Worm (Caenorhabditis elegans) whole organism, L1 larva: ENCODE data around the gene F19B6.10.
A peak's percentile ranks its signal among the peaks of the same experiment; 100 is the strongest.
"Not testable (repeated sequence)": the region's sequence is repeated elsewhere in the genome, so short reads cannot be mapped to it uniquely, and the experiment has no call there.

ENCODE experiments used
- C04F5.9 ChIP-seq: sonication (generic microtip); optimal IDR thresholded peaks from 2 replicates; lab custom pipeline; 2016; ENCODE audit warnings: missing genetic modification characterization, missing compliant biosample characterization
- C16A3.4 ChIP-seq: fragments of 150-350 bp; optimal IDR thresholded peaks from 2 replicates; lab custom pipeline; 2014; ENCODE audit warnings: missing biosample characterization, missing genetic modification characterization
- C34B4.2 ChIP-seq: sonication (generic microtip); optimal IDR thresholded peaks from 2 replicates; lab custom pipeline; 2017; ENCODE audit warnings: mild to moderate bottlenecking, missing genetic modification characterization, missing compliant biosample characterization
- blmp-1 ChIP-seq: fragments of 150-350 bp; optimal IDR thresholded peaks from 2 replicates; lab custom pipeline; 2014; ENCODE audit warnings: missing biosample characterization, missing genetic modification characterization
- ceh-63 ChIP-seq: fragments of 200-800 bp; sonication (Bioruptor generic); optimal IDR thresholded peaks from 2 replicates; lab custom pipeline; 2018; ENCODE audit warnings: mild to moderate bottlenecking, missing genetic modification characterization, missing compliant biosample characterization
- ceh-8 ChIP-seq: fragments of 200-800 bp; sonication (Bioruptor generic); optimal IDR thresholded peaks from 2 replicates; lab custom pipeline; 2018; ENCODE audit warnings: mild to moderate bottlenecking, missing genetic modification characterization, moderate library complexity, missing compliant biosample characterization
- ceh-90 ChIP-seq: sonication (generic microtip); optimal IDR thresholded peaks from 2 replicates; lab custom pipeline; 2016; ENCODE audit warnings: missing genetic modification characterization, missing compliant biosample characterization
- ces-1 ChIP-seq: fragments of 150-350 bp; optimal IDR thresholded peaks from 2 replicates; lab custom pipeline; 2014; ENCODE audit warnings: missing biosample characterization, missing genetic modification reagents, missing genetic modification characterization
- dpl-1 ChIP-seq, 3 experiments: fragments of 150-350 bp in 2 of 3; sonication (generic microtip) in 1 of 3; optimal IDR thresholded peaks; 2 replicates each; lab custom pipeline; 2014 to 2017; ENCODE audit warnings: missing biosample characterization in 3 of 3, missing genetic modification characterization in 3 of 3, missing genetic modification reagents in 3 of 3
- efl-1 ChIP-seq, 4 experiments: fragments of 150-350 bp; optimal IDR thresholded peaks in 3 of 4; peaks in 1 of 4; 1 replicate in 1 of 4; 2 replicates in 3 of 4; lab custom pipeline; 2014; ENCODE audit warnings: missing biosample characterization in 2 of 4, missing genetic modification characterization in 2 of 4, missing genetic modification reagents in 2 of 4
- efl-3 ChIP-seq: fragments of 200-800 bp; sonication (Bioruptor generic); optimal IDR thresholded peaks from 2 replicates; lab custom pipeline; 2018; ENCODE audit warnings: mild to moderate bottlenecking, missing genetic modification characterization, missing compliant biosample characterization
- egl-27 ChIP-seq, 2 experiments: fragments of 150-350 bp in 1 of 2; sonication (generic microtip); optimal IDR thresholded peaks; 3 replicates each; lab custom pipeline; 2017 to 2018; ENCODE audit warnings: missing biosample characterization in 2 of 2, missing genetic modification characterization in 2 of 2, missing genetic modification reagents in 2 of 2
- elt-2 ChIP-seq: sonication (generic microtip); optimal IDR thresholded peaks from 2 replicates; lab custom pipeline; 2016; ENCODE audit warnings: missing genetic modification characterization, mild to moderate bottlenecking, inconsistent platforms, missing compliant biosample characterization, missing genetic modification reagents
- ets-5 ChIP-seq: fragments of 200-800 bp; sonication (Bioruptor generic); IDR thresholded peaks from 2 replicates; pipeline ENCODE4 v1.3.6; 2022; ENCODE audit warnings: missing genetic modification characterization, missing compliant biosample characterization
- fkh-10 ChIP-seq: sonication (generic microtip); optimal IDR thresholded peaks from 2 replicates; lab custom pipeline; 2017; ENCODE audit warnings: missing biosample characterization, missing genetic modification reagents, missing genetic modification characterization
- grh-1 ChIP-seq: fragments of 200-800 bp; sonication (Bioruptor generic); IDR thresholded peaks from 2 replicates; pipeline ENCODE4 v1.3.6; 2022; ENCODE audit warnings: missing genetic modification reagents, missing genetic modification characterization, missing compliant biosample characterization
- hlh-4 ChIP-seq: sonication (generic microtip); optimal IDR thresholded peaks from 2 replicates; lab custom pipeline; 2016; ENCODE audit warnings: mild to moderate bottlenecking, missing genetic modification characterization, missing compliant biosample characterization
- lin-14 ChIP-seq: fragments of 200-800 bp; sonication (Bioruptor generic); optimal IDR thresholded peaks from 2 replicates; lab custom pipeline; 2018; ENCODE audit warnings: mild to moderate bottlenecking, missing genetic modification characterization, moderate library complexity, missing compliant biosample characterization
- lin-35 ChIP-seq, 2 experiments: fragments of 150-350 bp; optimal IDR thresholded peaks; 2 replicates each; lab custom pipeline; 2014; ENCODE audit warnings: missing biosample characterization in 2 of 2, missing genetic modification characterization in 2 of 2, missing genetic modification reagents in 2 of 2
- lin-39 ChIP-seq: fragments of 150-350 bp; optimal IDR thresholded peaks from 2 replicates; lab custom pipeline; 2014; ENCODE audit warnings: missing biosample characterization, missing genetic modification reagents, missing genetic modification characterization
- lir-3 ChIP-seq: sonication (generic microtip); optimal IDR thresholded peaks from 2 replicates; lab custom pipeline; 2016; ENCODE audit warnings: mild to moderate bottlenecking, missing genetic modification characterization, moderate library complexity, missing compliant biosample characterization; ENCODE audit not compliant: poor library complexity
- lsy-2 ChIP-seq, 2 experiments: fragments of 150-350 bp; optimal IDR thresholded peaks; 2 replicates each; lab custom pipeline; 2014; ENCODE audit warnings: missing biosample characterization in 2 of 2, missing genetic modification characterization in 2 of 2
- mab-9 ChIP-seq: fragments of 200-800 bp; sonication (Bioruptor generic); IDR thresholded peaks from 2 replicates; pipeline ENCODE4 v1.3.6; 2022; ENCODE audit warnings: missing genetic modification reagents, missing genetic modification characterization, missing compliant biosample characterization
- mep-1 ChIP-seq: fragments of 150-350 bp; optimal IDR thresholded peaks from 2 replicates; lab custom pipeline; 2014; ENCODE audit warnings: missing biosample characterization, missing genetic modification characterization
- nhr-11 ChIP-seq: fragments of 150-350 bp; optimal IDR thresholded peaks from 2 replicates; lab custom pipeline; 2014; ENCODE audit warnings: missing biosample characterization, missing genetic modification characterization
- nhr-19 ChIP-seq: fragments of 200-800 bp; sonication (Bioruptor generic); conservative IDR thresholded peaks from 2 replicates; pipeline ENCODE4 v1.3.6; 2022; ENCODE audit warnings: missing genetic modification characterization, missing compliant biosample characterization
- nhr-47 ChIP-seq: sonication (generic microtip); optimal IDR thresholded peaks from 2 replicates; lab custom pipeline; 2016; ENCODE audit warnings: mild to moderate bottlenecking, missing genetic modification characterization, moderate library complexity, missing compliant biosample characterization
- nhr-85 ChIP-seq: sonication (generic microtip); peaks from one replicate; lab custom pipeline; 2016; ENCODE audit warnings: missing genetic modification characterization, inconsistent platforms, missing compliant biosample characterization
- nhr-90 ChIP-seq: sonication (generic microtip); optimal IDR thresholded peaks from 2 replicates; lab custom pipeline; 2016; ENCODE audit warnings: mild to moderate bottlenecking, missing genetic modification characterization, missing compliant biosample characterization; ENCODE audit not compliant: poor library complexity
- rnt-1 ChIP-seq: sonication (generic microtip); optimal IDR thresholded peaks from 2 replicates; lab custom pipeline; 2016; ENCODE audit warnings: mild to moderate bottlenecking, missing genetic modification characterization, moderate library complexity, missing compliant biosample characterization
- skn-1 ChIP-seq: fragments of 150-350 bp; optimal IDR thresholded peaks from 2 replicates; lab custom pipeline; 2014; ENCODE audit warnings: missing biosample characterization, missing genetic modification characterization
- snu-23 ChIP-seq: sonication (generic microtip); optimal IDR thresholded peaks from 2 replicates; lab custom pipeline; 2016; ENCODE audit warnings: missing genetic modification characterization, missing compliant biosample characterization
- sox-4 ChIP-seq: sonication (generic microtip); optimal IDR thresholded peaks from 2 replicates; lab custom pipeline; 2016; ENCODE audit warnings: missing genetic modification characterization, missing compliant biosample characterization
- sptf-1 ChIP-seq: fragments of 150-350 bp; optimal IDR thresholded peaks from 2 replicates; lab custom pipeline; 2014; ENCODE audit warnings: missing biosample characterization, missing genetic modification characterization
- swsn-7 ChIP-seq: sonication (generic microtip); optimal IDR thresholded peaks from 2 replicates; lab custom pipeline; 2016; ENCODE audit warnings: missing genetic modification characterization, missing compliant biosample characterization
- tbx-2 ChIP-seq: sonication (generic microtip); optimal IDR thresholded peaks from 2 replicates; lab custom pipeline; 2016; ENCODE audit warnings: missing genetic modification characterization, missing compliant biosample characterization
- tlp-1 ChIP-seq: fragments of 150-350 bp; optimal IDR thresholded peaks from 2 replicates; lab custom pipeline; 2014; ENCODE audit warnings: missing biosample characterization, missing genetic modification characterization
- unc-130 ChIP-seq: fragments of 150-350 bp; optimal IDR thresholded peaks from 2 replicates; lab custom pipeline; 2017; ENCODE audit warnings: missing biosample characterization, missing genetic modification characterization, inconsistent platforms
- unc-86 ChIP-seq: sonication (generic microtip); optimal IDR thresholded peaks from 2 replicates; lab custom pipeline; 2016; ENCODE audit warnings: missing genetic modification characterization, missing compliant biosample characterization
- vab-15 ChIP-seq: sonication (generic microtip); optimal IDR thresholded peaks from 2 replicates; lab custom pipeline; 2017; ENCODE audit warnings: missing genotype, mild to moderate bottlenecking, missing genetic modification characterization, missing compliant biosample characterization
- zip-4 ChIP-seq: fragments of 200-800 bp; sonication (Bioruptor generic); optimal IDR thresholded peaks from 2 replicates; lab custom pipeline; 2018; ENCODE audit warnings: mild to moderate bottlenecking, missing genetic modification characterization, moderate library complexity, missing compliant biosample characterization
- ztf-11 ChIP-seq, 2 experiments: sonication (generic microtip); optimal IDR thresholded peaks; 2 replicates each; lab custom pipeline; 2016 to 2017; ENCODE audit warnings: missing genetic modification characterization in 2 of 2, missing biosample characterization in 1 of 2, missing compliant biosample characterization in 1 of 2
- ztf-4 ChIP-seq: fragments of 150-350 bp; optimal IDR thresholded peaks from 2 replicates; lab custom pipeline; 2014; ENCODE audit warnings: missing biosample characterization, missing genetic modification characterization

F19B6.10 gene

ce11 chrIV:12311597-12311996 lies 25.4 kb upstream of the F19B6.10 start, which contains the start of gene oac-58:
Gene oac-58, minus strand, starts transcription at chrIV:12311697.
- TF ChIP-seq grh-1 (GFP tag; lab: Robert Waterston, UW): no peak
- no peak for TF ChIP-seq efl-1 (optimal IDR thresholded peaks at IDR 0.05; lab: Kevin White, UChicago)
- peak in 1 of 2 experiments; percentile 33 for TF ChIP-seq efl-1 (GFP tag; optimal IDR thresholded peaks at IDR 0.05 in 1 of 2; lab: Kevin White, UChicago)

- not testable (repeated sequence) for TF ChIP-seq elt-2 (tag; lab: Kevin White, UChicago); nhr-85 (tag; lab: Kevin White, UChicago); efl-3 (GFP tag; lab: Kevin White, UChicago)
Observed at ce11 chrIV:12326932-12327331, 10.1 kb upstream of the F19B6.10 start, which contains the start of gene F19B6.3. Gene F19B6.3, plus strand, starts transcription at chrIV:12327232.

DNA sequence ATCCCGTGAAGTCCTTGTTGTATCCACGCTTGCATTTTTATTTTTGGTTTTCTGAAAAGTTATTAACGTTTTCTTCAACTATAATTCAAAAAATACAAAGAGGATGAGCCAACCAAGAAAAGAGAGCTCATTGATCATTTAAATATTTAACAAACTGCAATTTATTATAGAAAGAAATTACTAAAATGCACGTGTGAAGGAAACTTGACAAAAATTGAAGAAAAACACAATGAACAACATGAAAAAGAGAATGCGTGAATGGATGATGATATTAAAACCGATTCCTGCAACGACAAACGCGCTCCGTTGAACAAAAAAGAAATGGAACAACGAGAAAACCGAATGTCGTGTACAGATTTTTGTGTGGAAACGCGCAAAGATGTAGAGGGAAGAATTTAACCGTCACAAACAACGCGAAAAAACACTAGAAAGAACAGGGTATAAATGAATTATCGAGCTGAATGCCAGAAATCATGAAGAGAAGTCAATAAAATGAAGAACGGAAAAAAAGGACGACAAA lies 6.1 kb upstream of the F19B6.10 start, which contains the start of gene ufd-1:
ufd-1 (minus strand) TSS at position 51 of the 520 bp plus-strand sequence.
- TF ChIP-seq blmp-1 (tag; lab: Kevin White, UChicago): peak; percentile 70
- TF ChIP-seq lsy-2 (tag; optimal IDR thresholded peaks at IDR 0.05; lab: Kevin White, UChicago): peak in 1 of 2 experiments; percentile 0
- no peak for TF ChIP-seq ces-1 (GFP tag; lab: Kevin White, UChicago)
- no peak for TF ChIP-seq unc-86 (tag; lab: Kevin White, UChicago)
- TF ChIP-seq lin-35 (GFP tag; optimal IDR thresholded peaks at IDR 0.05; lab: Kevin White, UChicago): peak in 1 of 2 experiments; percentile 40
- TF ChIP-seq nhr-90: no peak
- peak in 1 of 3 experiments; percentile 42 for TF ChIP-seq dpl-1 (GFP tag; optimal IDR thresholded peaks at IDR 0.05; lab: Kevin White, UChicago)
- no peak for TF ChIP-seq sptf-1 (tag; lab: Kevin White, UChicago)
- TF ChIP-seq C04F5.9: no peak
- no peak for TF ChIP-seq efl-1 (optimal IDR thresholded peaks at IDR 0.05; lab: Kevin White, UChicago)
- peak in 1 of 2 experiments; percentile 11 for TF ChIP-seq efl-1 (GFP tag; optimal IDR thresholded peaks at IDR 0.05 in 1 of 2; lab: Kevin White, UChicago)
- TF ChIP-seq skn-1 (tag; lab: Kevin White, UChicago): peak; percentile 56
- TF ChIP-seq nhr-85 (tag; lab: Kevin White, UChicago): no peak
- TF ChIP-seq nhr-19 (GFP tag; lab: Robert Waterston, UW): no peak

- TF ChIP-seq mab-9 (no peak), lir-3 (tag; lab: Kevin White, UChicago) (no peak), nhr-11 (no peak), C34B4.2 (tag; lab: Kevin White, UChicago) (no peak), snu-23 (GFP tag; lab: Kevin White, UChicago) (no peak), zip-4 (GFP tag; lab: Kevin White, UChicago) (no peak), blmp-1 (tag; lab: Kevin White, UChicago) (peak; percentile 12), skn-1 (tag; lab: Kevin White, UChicago) (no peak), ets-5 (GFP tag; lab: Robert Waterston, UW) (no peak), ztf-11 (tag; optimal IDR thresholded peaks at IDR 0.05; lab: Kevin White, UChicago) (no peak), rnt-1 (no peak), nhr-90 (no peak), lin-14 (peak; percentile 16), hlh-4 (tag; lab: Kevin White, UChicago) (no peak), ceh-8 (GFP tag; lab: Kevin White, UChicago) (no peak), C16A3.4 (tag; lab: Kevin White, UChicago) (no peak), ceh-63 (GFP tag; lab: Kevin White, UChicago) (no peak), fkh-10 (GFP tag; lab: Kevin White, UChicago) (no peak), efl-1 (optimal IDR thresholded peaks at IDR 0.05; lab: Kevin White, UChicago) (no peak), efl-1 (GFP tag; optimal IDR thresholded peaks at IDR 0.05 in 1 of 2; lab: Kevin White, UChicago) (peak in 1 of 2 experiments; percentile 90)
Observed at ce11 chrIV:12334142-12334541, 2.9 kb upstream of the F19B6.10 start.

ce11 chrIV:12334708-12335107 lies 2.3 kb upstream of the F19B6.10 start:
- TF ChIP-seq swsn-7 (tag; lab: Kevin White, UChicago): peak; percentile 3
- TF ChIP-seq ztf-4 (tag; lab: Kevin White, UChicago): no peak
- no peak for TF ChIP-seq egl-27 (tag; optimal IDR thresholded peaks at IDR 0.05; lab: Kevin White, UChicago)
- TF ChIP-seq ces-1 (GFP tag; lab: Kevin White, UChicago): no peak
- no peak for TF ChIP-seq tbx-2 (tag; lab: Kevin White, UChicago)
- TF ChIP-seq ceh-63 (GFP tag; lab: Kevin White, UChicago): no peak
- TF ChIP-seq nhr-47 (tag; lab: Kevin White, UChicago): peak; percentile 24
- TF ChIP-seq lin-39 (tag; lab: Kevin White, UChicago): no peak
- TF ChIP-seq nhr-85 (tag; lab: Kevin White, UChicago): no peak
- no peak for TF ChIP-seq skn-1 (tag; lab: Kevin White, UChicago)
- TF ChIP-seq mep-1: peak; percentile 19
- TF ChIP-seq sox-4 (tag; lab: Kevin White, UChicago): no peak
- TF ChIP-seq vab-15 (tag; lab: Kevin White, UChicago): no peak
- TF ChIP-seq unc-130 (tag; lab: Kevin White, UChicago): no peak
- TF ChIP-seq ceh-90 (tag; lab: Kevin White, UChicago): no peak
- no peak for TF ChIP-seq blmp-1 (tag; lab: Kevin White, UChicago)
- TF ChIP-seq tlp-1 (tag; lab: Kevin White, UChicago): no peak
